Worm (Caenorhabditis elegans) whole organism, mixed stage, embryonic: ENCODE results near the gene hpr-17.

Experiments used
- elt-3 ChIP-seq: fragments of 150-350 bp; optimal IDR thresholded peaks from 2 replicates; lab custom pipeline; 2014; ENCODE audit warnings: missing biosample characterization, missing genetic modification characterization
- nhr-28 ChIP-seq: fragments of 150-350 bp; optimal IDR thresholded peaks from 2 replicates; lab custom pipeline; 2014; ENCODE audit warnings: missing biosample characterization, missing genetic modification characterization

ce11 chrII:13174435-13174834, 17.6 kb upstream of the hpr-17 start:
- TF ChIP-seq nhr-28 (tag; lab: Kevin White, UChicago) (no peak), elt-3 (tag; lab: Kevin White, UChicago) (no peak)
